Worm (Caenorhabditis elegans): ENCODE data around the gene ekl-5.

- TF ChIP-seq odd-2 (tag; optimal IDR thresholded peaks at IDR 0.05) = no peak
- no peak for TF ChIP-seq pha-4 (tag; optimal IDR thresholded peaks at IDR 0.05)
- no peak for TF ChIP-seq pqm-1 (tag; optimal IDR thresholded peaks at IDR 0.05)
- no peak for TF ChIP-seq elt-4 (tag; optimal IDR thresholded peaks at IDR 0.05)
Measured at ce11 chrX:13885131-13885530, 31.8 kb downstream of the ekl-5 start.

Data from whole organism, late embryonic.